Worm (Caenorhabditis elegans): ENCODE data around the gene exc-7.

DNA sequence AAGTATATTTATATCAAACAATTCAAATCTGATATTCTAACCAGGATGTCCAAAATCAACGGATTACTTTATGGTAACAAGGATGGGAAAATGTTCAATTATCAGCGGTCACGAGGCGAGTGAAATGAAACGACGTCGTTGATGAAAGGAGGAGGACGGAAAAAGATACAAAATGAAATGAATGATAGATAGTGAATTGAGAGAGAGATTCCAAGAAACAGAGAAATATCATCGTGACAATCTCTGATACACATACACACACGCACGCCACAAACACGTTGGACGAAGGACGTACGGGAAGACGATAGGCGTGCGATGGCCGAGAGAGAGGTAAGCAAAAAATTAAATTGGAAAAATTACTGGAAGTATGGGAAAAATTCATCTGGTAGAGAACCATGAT is 25.3 kb downstream of the exc-7 start:
- TF ChIP-seq F22D6.2 (tag; optimal IDR thresholded peaks at IDR 0.05) (peak; percentile 59), ztf-6 (GFP tag; IDR thresholded peaks at IDR 0.05) (no peak)
